Worm (Caenorhabditis elegans) whole organism, L1 larva: ENCODE measurements around the gene F20D1.22.

ENCODE experiments used
- ama-1 ChIP-seq: fragments of 150-350 bp; optimal IDR thresholded peaks from 2 replicates; lab custom pipeline; 2014
- dsc-1 ChIP-seq: sonication (generic microtip); optimal IDR thresholded peaks from 2 replicates; lab custom pipeline; 2016; ENCODE audit warnings: mild to moderate bottlenecking, missing genetic modification characterization, missing compliant biosample characterization
- elt-2 ChIP-seq: sonication (generic microtip); optimal IDR thresholded peaks from 2 replicates; lab custom pipeline; 2016; ENCODE audit warnings: missing genetic modification characterization, mild to moderate bottlenecking, inconsistent platforms, missing compliant biosample characterization, missing genetic modification reagents
- fkh-10 ChIP-seq: sonication (generic microtip); optimal IDR thresholded peaks from 2 replicates; lab custom pipeline; 2017; ENCODE audit warnings: missing biosample characterization, missing genetic modification reagents, missing genetic modification characterization
- fkh-8 ChIP-seq: sonication (generic microtip); optimal IDR thresholded peaks from 2 replicates; lab custom pipeline; 2016; ENCODE audit warnings: mild to moderate bottlenecking, missing genetic modification characterization, missing compliant biosample characterization
- fos-1 ChIP-seq: fragments of 150-350 bp; optimal IDR thresholded peaks from 2 replicates; lab custom pipeline; 2014; ENCODE audit warnings: missing biosample characterization, missing genetic modification characterization
- isw-1 ChIP-seq: fragments of 200-800 bp; sonication (Bioruptor generic); IDR thresholded peaks from 2 replicates; pipeline ENCODE4 v1.3.6; 2022; ENCODE audit warnings: missing genetic modification characterization, missing compliant biosample characterization
- mdl-1 ChIP-seq, 2 experiments: fragments of 150-350 bp; optimal IDR thresholded peaks; 2 replicates each; lab custom pipeline; 2014 to 2017; ENCODE audit warnings: missing biosample characterization in 2 of 2, missing genetic modification characterization in 2 of 2, inconsistent platforms in 1 of 2
- mep-1 ChIP-seq: fragments of 150-350 bp; optimal IDR thresholded peaks from 2 replicates; lab custom pipeline; 2014; ENCODE audit warnings: missing biosample characterization, missing genetic modification characterization
- nhr-28 ChIP-seq: fragments of 150-350 bp; optimal IDR thresholded peaks from 2 replicates; lab custom pipeline; 2014; ENCODE audit warnings: missing biosample characterization, missing genetic modification characterization
- nhr-76 ChIP-seq: sonication (generic microtip); optimal IDR thresholded peaks from 2 replicates; lab custom pipeline; 2017; ENCODE audit warnings: missing biosample characterization, missing genetic modification characterization
- nhr-85 ChIP-seq: sonication (generic microtip); peaks from one replicate; lab custom pipeline; 2016; ENCODE audit warnings: missing genetic modification characterization, inconsistent platforms, missing compliant biosample characterization
- nhr-90 ChIP-seq: sonication (generic microtip); optimal IDR thresholded peaks from 2 replicates; lab custom pipeline; 2016; ENCODE audit warnings: mild to moderate bottlenecking, missing genetic modification characterization, missing compliant biosample characterization; ENCODE audit not compliant: poor library complexity
- sptf-1 ChIP-seq: fragments of 150-350 bp; optimal IDR thresholded peaks from 2 replicates; lab custom pipeline; 2014; ENCODE audit warnings: missing biosample characterization, missing genetic modification characterization

DNA sequence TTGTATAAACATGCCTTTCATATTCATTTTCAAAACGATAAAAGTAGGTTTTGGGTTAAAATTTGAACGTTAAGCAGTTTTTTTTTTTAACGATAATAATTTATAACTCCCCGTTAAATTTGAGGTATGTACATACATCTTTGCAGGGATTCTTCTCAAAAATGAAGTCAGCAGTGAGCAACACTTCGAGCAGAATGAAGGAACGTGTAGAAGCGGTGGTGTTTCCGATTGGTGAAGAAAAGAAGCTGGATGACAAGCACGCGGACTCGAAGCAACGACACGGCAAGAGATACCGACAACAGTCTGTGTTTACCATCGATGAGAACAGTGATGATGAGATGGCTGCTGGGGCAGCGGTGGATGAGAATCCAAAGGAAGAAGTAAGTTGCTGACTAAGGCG, 6.5 kb downstream of the F20D1.22 start:
- TF ChIP-seq nhr-85 = peak; percentile 54
- TF ChIP-seq nhr-76 = no peak
- TF ChIP-seq fkh-10 = no peak
- TF ChIP-seq fkh-8 = no peak
- TF ChIP-seq ama-1 (lab: Kevin White, UChicago) = no peak
- no peak for TF ChIP-seq elt-2 (tag; lab: Kevin White, UChicago)
- TF ChIP-seq mep-1 (tag; lab: Kevin White, UChicago) = no peak
- no peak for TF ChIP-seq dsc-1 (tag; lab: Kevin White, UChicago)
- TF ChIP-seq mdl-1 (tag; optimal IDR thresholded peaks at IDR 0.05; lab: Kevin White, UChicago) = no peak
- TF ChIP-seq sptf-1 (tag; lab: Kevin White, UChicago) = no peak
- TF ChIP-seq fos-1 (tag; lab: Kevin White, UChicago) = no peak
- TF ChIP-seq isw-1 = no peak
- no peak for TF ChIP-seq nhr-90 (tag; lab: Kevin White, UChicago)
- TF ChIP-seq nhr-28 (tag; lab: Kevin White, UChicago) = no peak
